Worm (Caenorhabditis elegans) whole organism, L4 larva: ENCODE measurements around the gene F40G12.11.

Source experiments
- T26A8.4 ChIP-seq: fragments of 200-800 bp; sonication (Bioruptor generic); IDR thresholded peaks from 2 replicates; pipeline ENCODE4 v1.3.6; 2022; ENCODE audit warnings: missing genetic modification characterization, missing compliant biosample characterization
- hlh-11 ChIP-seq: fragments of 200-800 bp; sonication (Bioruptor generic); optimal IDR thresholded peaks from 2 replicates; lab custom pipeline; 2018; ENCODE audit warnings: mild to moderate bottlenecking, missing genetic modification characterization, missing compliant biosample characterization
- mdl-1 ChIP-seq, 2 experiments: fragments of 150-350 bp in 1 of 2; sonication (generic microtip) in 1 of 2; optimal IDR thresholded peaks; 2 replicates each; lab custom pipeline; 2014 to 2017; ENCODE audit warnings: missing biosample characterization in 2 of 2, missing genetic modification characterization in 2 of 2
- nhr-25 ChIP-seq: sonication (generic microtip); optimal IDR thresholded peaks from 2 replicates; lab custom pipeline; 2017; ENCODE audit warnings: missing genetic modification characterization, mild to moderate bottlenecking, missing compliant biosample characterization, antibody characterized with exemption, moderate library complexity, borderline replicate concordance; ENCODE audit not compliant: insufficient read depth
- nhr-28 ChIP-seq: fragments of 150-350 bp; optimal IDR thresholded peaks from 2 replicates; lab custom pipeline; 2014; ENCODE audit warnings: missing biosample characterization, missing genetic modification characterization
- spr-1 ChIP-seq: sonication (generic microtip); optimal IDR thresholded peaks from 2 replicates; lab custom pipeline; 2016; ENCODE audit warnings: mild to moderate bottlenecking, missing genetic modification characterization, missing compliant biosample characterization

ce11 chrV:14317621-14318020 is 31.6 kb downstream of the F40G12.11 start:
- TF ChIP-seq hlh-11 (tag; lab: Kevin White, UChicago) = no peak
- no peak for TF ChIP-seq spr-1
- no peak for TF ChIP-seq nhr-28 (tag; lab: Kevin White, UChicago)
- no peak for TF ChIP-seq nhr-25 (tag; lab: Kevin White, UChicago)
- no peak for TF ChIP-seq mdl-1 (tag; optimal IDR thresholded peaks at IDR 0.05; lab: Kevin White, UChicago)
- no peak for TF ChIP-seq T26A8.4
